Worm (Caenorhabditis elegans) whole organism, late embryonic: Measurements from ENCODE around the gene orc-1.

Source experiments
- ama-1 ChIP-seq: fragments of 150-350 bp; optimal IDR thresholded peaks from 2 replicates; lab custom pipeline; 2014
- ceh-2 ChIP-seq: sonication (generic microtip); optimal IDR thresholded peaks from 2 replicates; lab custom pipeline; 2016; ENCODE audit warnings: missing genotype, missing genetic modification characterization, missing compliant biosample characterization
- ceh-9 ChIP-seq: sonication (generic microtip); optimal IDR thresholded peaks from 2 replicates; lab custom pipeline; 2016; ENCODE audit warnings: mild to moderate bottlenecking, missing genetic modification characterization, inconsistent platforms, missing compliant biosample characterization
- elt-2 ChIP-seq: sonication (generic microtip); optimal IDR thresholded peaks from 2 replicates; lab custom pipeline; 2016; ENCODE audit warnings: missing genetic modification reagents, missing genetic modification characterization, missing compliant biosample characterization
- ets-4 ChIP-seq: sonication (generic microtip); optimal IDR thresholded peaks from 2 replicates; lab custom pipeline; 2016; ENCODE audit warnings: missing genetic modification characterization, missing compliant biosample characterization
- nfya-1 ChIP-seq: sonication (generic microtip); optimal IDR thresholded peaks from 2 replicates; lab custom pipeline; 2017; ENCODE audit warnings: missing genetic modification characterization, mild to moderate bottlenecking, missing compliant biosample characterization, antibody characterized with exemption, moderate library complexity
- nhr-11 ChIP-seq: fragments of 150-350 bp; optimal IDR thresholded peaks from 2 replicates; lab custom pipeline; 2014; ENCODE audit warnings: missing biosample characterization, missing genetic modification characterization
- npax-4 ChIP-seq: sonication (generic microtip); optimal IDR thresholded peaks from 2 replicates; lab custom pipeline; 2016; ENCODE audit warnings: missing genetic modification characterization, missing compliant biosample characterization
- sdc-2 ChIP-seq: sonication (generic microtip); optimal IDR thresholded peaks from 2 replicates; lab custom pipeline; 2016; ENCODE audit warnings: missing genotype, missing genetic modification characterization, missing compliant biosample characterization
- sox-4 ChIP-seq: sonication (generic microtip); optimal IDR thresholded peaks from 2 replicates; lab custom pipeline; 2017; ENCODE audit warnings: mild to moderate bottlenecking, missing genetic modification characterization, inconsistent platforms, missing compliant biosample characterization
- tbx-2 ChIP-seq: sonication (generic microtip); optimal IDR thresholded peaks from 2 replicates; lab custom pipeline; 2016; ENCODE audit warnings: missing genetic modification characterization, missing compliant biosample characterization
- unc-3 ChIP-seq, 2 experiments: fragments of 200-800 bp in 1 of 2; sonication (Bioruptor generic) in 1 of 2; sonication (generic microtip) in 1 of 2; conservative IDR thresholded peaks in 1 of 2; optimal IDR thresholded peaks in 1 of 2; 2 replicates each; pipeline versions ENCODE4 v1.3.6 to Lab custom; 2016 to 2022; ENCODE audit warnings: missing compliant biosample characterization in 2 of 2, missing genetic modification characterization in 2 of 2, missing genetic modification reagents in 1 of 2
- unc-86 ChIP-seq: sonication (generic microtip); optimal IDR thresholded peaks from 2 replicates; lab custom pipeline; 2016; ENCODE audit warnings: missing genetic modification characterization, missing compliant biosample characterization

DNA sequence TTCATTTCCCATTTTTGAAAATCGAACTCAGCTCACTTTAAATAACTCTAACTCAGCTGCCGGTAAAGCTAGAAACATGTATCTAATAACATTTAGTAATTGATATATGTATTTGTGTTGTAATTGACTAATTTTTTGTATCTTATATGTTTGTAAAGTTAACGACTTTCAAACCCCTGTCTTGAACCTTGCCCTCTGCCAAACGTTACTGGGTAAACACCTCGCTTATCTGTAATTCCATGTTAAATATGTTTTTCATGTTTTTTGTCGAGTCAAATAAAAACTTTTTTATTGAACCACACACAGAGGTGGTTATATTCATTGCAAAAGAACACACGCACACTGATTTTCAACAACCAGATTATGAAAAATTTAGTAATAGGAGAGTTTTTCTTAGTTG, 13.1 kb upstream of the orc-1 start:
- TF ChIP-seq sox-4 (tag; lab: Kevin White, UChicago): no peak
- TF ChIP-seq elt-2: no peak
- no peak for TF ChIP-seq unc-3 (GFP tag; conservative IDR thresholded peaks at IDR 0.05; lab: Robert Waterston, UW)
- no peak for TF ChIP-seq unc-3 (tag; optimal IDR thresholded peaks at IDR 0.05; lab: Kevin White, UChicago)
- TF ChIP-seq nhr-11 (tag; lab: Kevin White, UChicago): no peak
- no peak for TF ChIP-seq tbx-2 (tag; lab: Kevin White, UChicago)
- no peak for TF ChIP-seq ets-4
- TF ChIP-seq ceh-2 (tag; lab: Kevin White, UChicago): no peak
- TF ChIP-seq ama-1: no peak
- TF ChIP-seq sdc-2 (tag; lab: Kevin White, UChicago): no peak
- TF ChIP-seq nfya-1 (tag; lab: Kevin White, UChicago): no peak
- TF ChIP-seq ceh-9: no peak
- TF ChIP-seq npax-4 (tag; lab: Kevin White, UChicago): no peak
- TF ChIP-seq unc-86 (tag; lab: Kevin White, UChicago): no peak
